Fruit fly (Drosophila melanogaster): Measurements from ENCODE around the gene CG3226.

Gene CG3226

dm6 chrX:6698248-6698812 lies 44.3 kb upstream of the CG3226 start, which contains the start of gene CG14440 (continued):
- TF ChIP-seq CG3847 (GFP tag; IDR thresholded peaks at IDR 0.05) = no peak
- peak; percentile 28 for TF ChIP-seq caup (GFP tag; optimal IDR thresholded peaks at IDR 0.05; ENCODE audit: severe bottlenecking)
- no peak for TF ChIP-seq Neu2 (GFP tag; optimal IDR thresholded peaks at IDR 0.05; ENCODE audit: borderline replicate concordance)
- TF ChIP-seq CG15601 (tag; optimal IDR thresholded peaks at IDR 0.05) = peak; percentile 30
- peak; percentile 54 for TF ChIP-seq YL-1 (GFP tag; optimal IDR thresholded peaks at IDR 0.05)
- peak; percentile 33 for TF ChIP-seq CG34376 (GFP tag; optimal IDR thresholded peaks at IDR 0.05)
- peak; percentile 23 for TF ChIP-seq CG2678 (tag; optimal IDR thresholded peaks at IDR 0.05)
- peak; percentile 18; the same call in 1 of the 2 replicates for TF ChIP-seq sob (GFP tag; IDR thresholded peaks at IDR 0.05)
- no peak for TF ChIP-seq CG8281 (tag; optimal IDR thresholded peaks at IDR 0.05)
- peak; percentile 40 for TF ChIP-seq CG34224 (GFP tag; IDR thresholded peaks at IDR 0.05; ENCODE audit: partially characterized antibody)
- no peak for TF ChIP-seq CG15269 (tag; optimal IDR thresholded peaks at IDR 0.05)
- peak; percentile 1 for TF ChIP-seq CG11504 (tag; optimal IDR thresholded peaks at IDR 0.05)
- TF ChIP-seq tup (GFP tag; optimal IDR thresholded peaks at IDR 0.05) = no peak
- no peak for TF ChIP-seq zfh2 (GFP tag; optimal IDR thresholded peaks at IDR 0.05)
- TF ChIP-seq CG12299 (tag; optimal IDR thresholded peaks at IDR 0.05) = no peak
- TF ChIP-seq pum (GFP tag; optimal IDR thresholded peaks at IDR 0.05) = no peak
- TF ChIP-seq sqz (GFP tag; optimal IDR thresholded peaks at IDR 0.05) = peak; percentile 67
- TF ChIP-seq ssp (GFP tag; IDR thresholded peaks at IDR 0.05) = no peak
- no peak for TF ChIP-seq CG3838 (GFP tag; optimal IDR thresholded peaks at IDR 0.05)
- TF ChIP-seq emc (GFP tag; optimal IDR thresholded peaks at IDR 0.05) = no peak
- no peak for TF ChIP-seq CG10366 (GFP tag; IDR thresholded peaks at IDR 0.05)
- TF ChIP-seq vvl (GFP tag; IDR thresholded peaks at IDR 0.05) = 0 out of 2 replicates have a peak, but pooled peaks have one; percentile 39
- no peak for TF ChIP-seq TFAM (GFP tag; optimal IDR thresholded peaks at IDR 0.05)
- no peak for TF ChIP-seq danr (GFP tag; IDR thresholded peaks at IDR 0.05)
- TF ChIP-seq Poxn (GFP tag; IDR thresholded peaks at IDR 0.05) = no peak
- no peak for TF ChIP-seq ewg (GFP tag; optimal IDR thresholded peaks at IDR 0.05)
- TF ChIP-seq CTCF (GFP tag; optimal IDR thresholded peaks at IDR 0.05) = peak; percentile 81
- TF ChIP-seq CG43689 (GFP tag; IDR thresholded peaks at IDR 0.05) = no peak
- TF ChIP-seq Antp (GFP tag; optimal IDR thresholded peaks at IDR 0.05) = no peak
- TF ChIP-seq Aef1 (GFP tag; IDR thresholded peaks at IDR 0.05) = no peak
- peak; percentile 41 for TF ChIP-seq Fer1 (GFP tag; optimal IDR thresholded peaks at IDR 0.05)
- TF ChIP-seq az2 (GFP tag; optimal IDR thresholded peaks at IDR 0.05) = no peak
- no peak for TF ChIP-seq chif (GFP tag; optimal IDR thresholded peaks at IDR 0.05)
- no peak for TF ChIP-seq org-1 (GFP tag; optimal IDR thresholded peaks at IDR 0.05)

- peak; percentile 46; the same call in 1 of the 3 replicates for TF ChIP-seq CG3726 (GFP tag; IDR thresholded peaks at IDR 0.05)
- TF ChIP-seq HLH3B (GFP tag; IDR thresholded peaks at IDR 0.05) = peak; percentile 33; the same call in 1 of the 2 replicates
- peak; percentile 78 for TF ChIP-seq lilli (GFP tag; optimal IDR thresholded peaks at IDR 0.05)
- no peak for TF ChIP-seq NK7.1 (GFP tag; optimal IDR thresholded peaks at IDR 0.05)
- no peak for TF ChIP-seq p53 (GFP tag; optimal IDR thresholded peaks at IDR 0.05)
- TF ChIP-seq Ssrp (tag; optimal IDR thresholded peaks at IDR 0.05) = peak; percentile 30
- TF ChIP-seq CG6272 (GFP tag; IDR thresholded peaks at IDR 0.05) = peak; percentile 38; the same call in 1 of the 2 replicates
- peak; percentile 48 for TF ChIP-seq crc (GFP tag; optimal IDR thresholded peaks at IDR 0.05)
- TF ChIP-seq yki (optimal IDR thresholded peaks at IDR 0.05) = no peak
- TF ChIP-seq NfI (GFP tag; optimal IDR thresholded peaks at IDR 0.05) = peak; percentile 72
- no peak for TF ChIP-seq CG12236 (GFP tag; optimal IDR thresholded peaks at IDR 0.05)
- peak; percentile 63 for TF ChIP-seq nerfin-1 (tag; optimal IDR thresholded peaks at IDR 0.05)
- TF ChIP-seq E2f1 (GFP tag; IDR thresholded peaks at IDR 0.05) = peak; percentile 56
- TF ChIP-seq jumu (GFP tag; optimal IDR thresholded peaks at IDR 0.05) = peak; percentile 15
- TF ChIP-seq aop (GFP tag; IDR thresholded peaks at IDR 0.05) = no peak
- peak; percentile 87 for TF ChIP-seq Hmr (GFP tag; optimal IDR thresholded peaks at IDR 0.05)
- TF ChIP-seq Asciz (GFP tag; optimal IDR thresholded peaks at IDR 0.05) = peak; percentile 46
- peak; percentile 41 to 59 for TF ChIP-seq chif (GFP tag; optimal IDR thresholded peaks at IDR 0.05)
- peak; percentile 39 for TF ChIP-seq Vsx1 (GFP tag; optimal IDR thresholded peaks at IDR 0.05)
- peak; percentile 64 for TF ChIP-seq Rx (GFP tag; IDR thresholded peaks at IDR 0.05)
Observed at dm6 chrX:6696467-6696866, 42.4 kb upstream of the CG3226 start.

Measured in whole organism, embryonic.